Worm (Caenorhabditis elegans) whole organism, early embryonic: ENCODE measurements around the gene npr-10.

Experiments used
- B0310.2 ChIP-seq: sonication (generic microtip); optimal IDR thresholded peaks from 2 replicates; lab custom pipeline; 2016; ENCODE audit warnings: mild to moderate bottlenecking, missing genetic modification characterization, missing compliant biosample characterization
- F13C5.2 ChIP-seq: sonication (generic microtip); optimal IDR thresholded peaks from 2 replicates; lab custom pipeline; 2017; ENCODE audit warnings: mild to moderate bottlenecking, missing genetic modification characterization, inconsistent platforms, missing compliant biosample characterization
- aly-1 ChIP-seq: sonication (generic microtip); optimal IDR thresholded peaks from 2 replicates; lab custom pipeline; 2016; ENCODE audit warnings: missing genetic modification characterization, missing compliant biosample characterization
- ama-1 ChIP-seq: fragments of 150-350 bp; optimal IDR thresholded peaks from 2 replicates; lab custom pipeline; 2014
- ceh-13 ChIP-seq: fragments of 200-800 bp; sonication (Bioruptor generic); optimal IDR thresholded peaks from 2 replicates; lab custom pipeline; 2018; ENCODE audit warnings: mild to moderate bottlenecking, missing genetic modification characterization, missing compliant biosample characterization
- ceh-36 ChIP-seq: sonication (generic microtip); optimal IDR thresholded peaks from 2 replicates; lab custom pipeline; 2016; ENCODE audit warnings: missing genetic modification characterization, inconsistent platforms, missing compliant biosample characterization
- ets-7 ChIP-seq: sonication (generic microtip); optimal IDR thresholded peaks from 2 replicates; lab custom pipeline; 2016; ENCODE audit warnings: missing genotype, missing genetic modification characterization, missing compliant biosample characterization
- flt-1 ChIP-seq: fragments of 200-800 bp; sonication (Bioruptor generic); IDR thresholded peaks from 2 replicates; pipeline ENCODE4 v1.3.6; 2022; ENCODE audit warnings: missing genetic modification characterization, missing compliant biosample characterization
- hmbx-1 ChIP-seq: sonication (generic microtip); optimal IDR thresholded peaks from 2 replicates; lab custom pipeline; 2016; ENCODE audit warnings: mild to moderate bottlenecking, missing genetic modification characterization, missing compliant biosample characterization
- hmg-4 ChIP-seq: fragments of 200-800 bp; sonication (Bioruptor generic); optimal IDR thresholded peaks from 2 replicates; lab custom pipeline; 2018; ENCODE audit warnings: mild to moderate bottlenecking, missing genetic modification characterization, missing compliant biosample characterization
- hnd-1 ChIP-seq: sonication (generic microtip); optimal IDR thresholded peaks from 2 replicates; lab custom pipeline; 2016; ENCODE audit warnings: missing genetic modification characterization, missing compliant biosample characterization
- pes-1 ChIP-seq: fragments of 200-800 bp; sonication (Bioruptor generic); IDR thresholded peaks from 2 replicates; pipeline ENCODE4 v1.3.6; 2022; ENCODE audit warnings: missing genetic modification reagents, missing genetic modification characterization, missing compliant biosample characterization
- scrt-1 ChIP-seq: fragments of 200-800 bp; sonication (Bioruptor generic); IDR thresholded peaks from 2 replicates; pipeline ENCODE4 v1.3.6; 2022; ENCODE audit warnings: missing genetic modification characterization, missing compliant biosample characterization
- sea-1 ChIP-seq: fragments of 200-800 bp; sonication (Bioruptor generic); conservative IDR thresholded peaks from 2 replicates; pipeline ENCODE4 v1.3.6; 2022; ENCODE audit warnings: missing genetic modification characterization, missing compliant biosample characterization
- tbx-11 ChIP-seq: fragments of 200-800 bp; sonication (Bioruptor generic); IDR thresholded peaks from 2 replicates; pipeline ENCODE4 v1.3.6; 2022; ENCODE audit warnings: missing genetic modification characterization, missing compliant biosample characterization
- tbx-37 ChIP-seq: fragments of 200-800 bp; sonication (Bioruptor generic); conservative IDR thresholded peaks from 2 replicates; pipeline ENCODE4 v1.3.6; 2022; ENCODE audit warnings: missing genetic modification reagents, missing genetic modification characterization, missing compliant biosample characterization
- tra-4 ChIP-seq: sonication (generic microtip); optimal IDR thresholded peaks from 2 replicates; lab custom pipeline; 2017; ENCODE audit warnings: missing genetic modification characterization, missing compliant biosample characterization

Gene npr-10

ce11 chrX:13007857-13008813, 24.4 kb downstream of the npr-10 start, which contains the start of gene nhr-25:
TSS of gene nhr-25 (plus strand) at chrX:13008493.
- TF ChIP-seq hnd-1 (tag; lab: Kevin White, UChicago), result no peak
- no peak for TF ChIP-seq hmbx-1 (tag; lab: Kevin White, UChicago)
- TF ChIP-seq hmg-4 (GFP tag; lab: Kevin White, UChicago), result peak; percentile 39
- TF ChIP-seq sea-1 (GFP tag; lab: Robert Waterston, UW), result no peak
- TF ChIP-seq ets-7 (tag; lab: Kevin White, UChicago), result peak; percentile 25
- no peak for TF ChIP-seq ceh-13 (GFP tag; lab: Kevin White, UChicago)
- no peak for TF ChIP-seq tbx-37 (GFP tag; lab: Robert Waterston, UW)
- 0 out of 2 replicates have a peak, but pooled peaks have one; percentile 6 for TF ChIP-seq flt-1 (GFP tag; lab: Robert Waterston, UW)
- TF ChIP-seq ama-1 (lab: Kevin White, UChicago), result no peak
- no peak for TF ChIP-seq tbx-11 (GFP tag; lab: Robert Waterston, UW)

ce11 chrX:13006734-13007133, 25.8 kb downstream of the npr-10 start:
- TF ChIP-seq hmg-4 (GFP tag; lab: Kevin White, UChicago) (no peak), B0310.2 (tag; lab: Kevin White, UChicago) (no peak)

- TF ChIP-seq ama-1 (lab: Kevin White, UChicago), result no peak
- no peak for TF ChIP-seq pes-1
- TF ChIP-seq tbx-11 (GFP tag; lab: Robert Waterston, UW), result no peak
These were observed 26.2 kb downstream of the npr-10 start for ce11 chrX:13006328-13006727.

ce11 chrX:13005730-13006129, 26.8 kb downstream of the npr-10 start:
- TF ChIP-seq pes-1, result no peak
- no peak for TF ChIP-seq B0310.2 (tag; lab: Kevin White, UChicago)
- no peak for TF ChIP-seq F13C5.2 (tag; lab: Kevin White, UChicago)
- TF ChIP-seq hmg-4 (GFP tag; lab: Kevin White, UChicago), result no peak
- TF ChIP-seq hmbx-1 (tag; lab: Kevin White, UChicago), result no peak
- TF ChIP-seq ceh-36 (tag; lab: Kevin White, UChicago), result no peak
- no peak for TF ChIP-seq flt-1 (GFP tag; lab: Robert Waterston, UW)
- no peak for TF ChIP-seq ama-1 (lab: Kevin White, UChicago)
- TF ChIP-seq tra-4 (tag; lab: Kevin White, UChicago), result no peak
- no peak for TF ChIP-seq ceh-13 (GFP tag; lab: Kevin White, UChicago)
- no peak for TF ChIP-seq ets-7 (tag; lab: Kevin White, UChicago)
- no peak for TF ChIP-seq hnd-1 (tag; lab: Kevin White, UChicago)
- TF ChIP-seq tbx-37 (GFP tag; lab: Robert Waterston, UW), result no peak
- TF ChIP-seq tbx-11 (GFP tag; lab: Robert Waterston, UW), result no peak
- TF ChIP-seq scrt-1 (GFP tag; lab: Robert Waterston, UW), result no peak
- TF ChIP-seq aly-1 (tag; lab: Kevin White, UChicago), result no peak
- TF ChIP-seq sea-1 (GFP tag; lab: Robert Waterston, UW), result no peak

- TF ChIP-seq flt-1 (GFP tag; lab: Robert Waterston, UW) (no peak), ceh-13 (GFP tag; lab: Kevin White, UChicago) (no peak), aly-1 (tag; lab: Kevin White, UChicago) (no peak), tbx-11 (GFP tag; lab: Robert Waterston, UW) (no peak), sea-1 (GFP tag; lab: Robert Waterston, UW) (no peak), tra-4 (tag; lab: Kevin White, UChicago) (no peak), ceh-36 (tag; lab: Kevin White, UChicago) (no peak), pes-1 (no peak), B0310.2 (tag; lab: Kevin White, UChicago) (no peak), hnd-1 (tag; lab: Kevin White, UChicago) (no peak), ama-1 (lab: Kevin White, UChicago) (no peak), tbx-37 (GFP tag; lab: Robert Waterston, UW) (no peak), scrt-1 (GFP tag; lab: Robert Waterston, UW) (no peak), F13C5.2 (tag; lab: Kevin White, UChicago) (no peak), ets-7 (tag; lab: Kevin White, UChicago) (no peak), hmbx-1 (tag; lab: Kevin White, UChicago) (no peak)
These were observed 27.9 kb downstream of the npr-10 start for ce11 chrX:13004491-13005093.

- TF ChIP-seq hmbx-1 (tag; lab: Kevin White, UChicago) (no peak), tbx-37 (GFP tag; lab: Robert Waterston, UW) (no peak), ets-7 (tag; lab: Kevin White, UChicago) (no peak), hnd-1 (tag; lab: Kevin White, UChicago) (no peak), ceh-36 (tag; lab: Kevin White, UChicago) (no peak), flt-1 (GFP tag; lab: Robert Waterston, UW) (no peak)
These were observed 29.4 kb downstream of the npr-10 start for ce11 chrX:13003092-13003491.

- TF ChIP-seq sea-1 (GFP tag; lab: Robert Waterston, UW) (no peak), ama-1 (lab: Kevin White, UChicago) (no peak), F13C5.2 (tag; lab: Kevin White, UChicago) (no peak), B0310.2 (tag; lab: Kevin White, UChicago) (no peak), hmg-4 (GFP tag; lab: Kevin White, UChicago) (no peak), ceh-13 (GFP tag; lab: Kevin White, UChicago) (no peak), flt-1 (GFP tag; lab: Robert Waterston, UW) (no peak), tbx-11 (GFP tag; lab: Robert Waterston, UW) (no peak), hmbx-1 (tag; lab: Kevin White, UChicago) (no peak), ets-7 (tag; lab: Kevin White, UChicago) (no peak), tra-4 (tag; lab: Kevin White, UChicago) (no peak), pes-1 (no peak), tbx-37 (GFP tag; lab: Robert Waterston, UW) (no peak), scrt-1 (GFP tag; lab: Robert Waterston, UW) (no peak), hnd-1 (tag; lab: Kevin White, UChicago) (no peak), ceh-36 (tag; lab: Kevin White, UChicago) (no peak), aly-1 (tag; lab: Kevin White, UChicago) (no peak)
These were observed 30.2 kb downstream of the npr-10 start for ce11 chrX:13002322-13002721.
